Fruit fly (Drosophila melanogaster): ENCODE data around the gene CG9593.

CG9593 gene

DNA sequence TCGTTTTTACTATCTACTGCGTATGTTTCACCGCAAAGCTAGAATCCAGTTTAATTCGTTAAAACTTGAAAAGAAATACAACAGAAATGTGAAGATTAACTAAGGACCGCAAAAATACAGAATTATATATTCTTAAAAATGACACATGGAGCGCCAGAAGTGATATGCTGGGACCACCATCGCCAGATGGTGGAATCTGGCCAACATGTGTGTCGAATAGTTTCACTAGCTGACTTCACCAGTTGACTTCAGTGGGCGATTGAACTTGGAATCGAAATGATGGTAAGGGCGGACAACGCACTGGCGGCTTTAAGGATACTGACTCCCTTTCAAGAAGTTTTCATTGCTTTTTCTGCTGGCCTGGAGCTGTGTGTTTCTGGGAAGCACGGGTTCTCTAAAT is at the start of gene CG9593:
Gene CG9593 (plus strand): TSS at position 270 of the 400 bp plus-strand sequence.
- TF ChIP-seq Dfd (GFP tag; optimal IDR thresholded peaks at IDR 0.05) (no peak), psq (GFP tag; optimal IDR thresholded peaks at IDR 0.05) (no peak), lola (GFP tag; optimal IDR thresholded peaks at IDR 0.05) (no peak), Abd-B (GFP tag; optimal IDR thresholded peaks at IDR 0.05) (no peak), Rel (GFP tag; optimal IDR thresholded peaks at IDR 0.05) (no peak), Rel (tag; optimal IDR thresholded peaks at IDR 0.05) (no peak), Myc (optimal IDR thresholded peaks at IDR 0.05) (no peak), CrebA (GFP tag; optimal IDR thresholded peaks at IDR 0.05; ENCODE audit: borderline replicate concordance) (no peak), foxo (GFP tag; optimal IDR thresholded peaks at IDR 0.05) (no peak)

DNA sequence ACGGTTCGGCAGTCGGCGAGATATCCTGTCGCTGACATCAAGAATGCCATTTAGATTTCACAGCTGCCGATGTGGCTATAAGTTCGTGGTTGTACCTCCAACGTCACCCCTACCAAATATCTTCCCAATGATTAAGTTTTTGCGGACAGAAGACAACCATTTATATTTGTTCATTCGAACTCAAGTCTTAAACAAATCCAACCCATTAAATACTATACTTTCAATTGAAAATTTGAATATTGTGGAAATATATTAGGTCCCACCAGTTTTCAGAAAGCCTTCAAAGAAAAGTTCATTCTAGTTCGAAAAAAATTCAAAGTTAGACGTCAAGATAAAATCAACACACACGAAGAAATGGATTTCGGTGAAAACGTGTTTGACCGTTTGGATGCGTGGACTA is 39.3 kb upstream of the CG9593 start, which contains the start of gene CG12784:
Gene CG12784 (plus strand): TSS at position 301 of the 400 bp plus-strand sequence.
- TF ChIP-seq Hr83 (GFP tag; optimal IDR thresholded peaks at IDR 0.05; ENCODE audit: poor library complexity, severe bottlenecking) (no peak), foxo (GFP tag; optimal IDR thresholded peaks at IDR 0.05) (no peak), dsf (GFP tag; optimal IDR thresholded peaks at IDR 0.05; ENCODE audit: borderline replicate concordance) (no peak), brk (GFP tag; optimal IDR thresholded peaks at IDR 0.05) (no peak), usp (GFP tag; optimal IDR thresholded peaks at IDR 0.05) (no peak), Rel (GFP tag; optimal IDR thresholded peaks at IDR 0.05) (no peak), Rel (tag; optimal IDR thresholded peaks at IDR 0.05) (no peak), tai (GFP tag; optimal IDR thresholded peaks at IDR 0.05) (no peak), Hnf4 (GFP tag; optimal IDR thresholded peaks at IDR 0.05) (no peak), sv (GFP tag; optimal IDR thresholded peaks at IDR 0.05) (no peak), rgr (GFP tag; optimal IDR thresholded peaks at IDR 0.05) (no peak), Abd-B (GFP tag; optimal IDR thresholded peaks at IDR 0.05) (no peak), GATAd (GFP tag; optimal IDR thresholded peaks at IDR 0.05) (no peak), Sp1 (GFP tag; optimal IDR thresholded peaks at IDR 0.05) (no peak), dl (GFP tag; optimal IDR thresholded peaks at IDR 0.05; ENCODE audit: insufficient read depth in 1 of 2, partially characterized antibody in 2 of 2) (no peak), Vsx2 (GFP tag; optimal IDR thresholded peaks at IDR 0.05; ENCODE audit: partially characterized antibody) (no peak), OdsH (GFP tag; optimal IDR thresholded peaks at IDR 0.05) (no peak), psq (GFP tag; optimal IDR thresholded peaks at IDR 0.05) (no peak), Hr78 (GFP tag; optimal IDR thresholded peaks at IDR 0.05) (no peak), lola (GFP tag; optimal IDR thresholded peaks at IDR 0.05) (no peak)

DNA sequence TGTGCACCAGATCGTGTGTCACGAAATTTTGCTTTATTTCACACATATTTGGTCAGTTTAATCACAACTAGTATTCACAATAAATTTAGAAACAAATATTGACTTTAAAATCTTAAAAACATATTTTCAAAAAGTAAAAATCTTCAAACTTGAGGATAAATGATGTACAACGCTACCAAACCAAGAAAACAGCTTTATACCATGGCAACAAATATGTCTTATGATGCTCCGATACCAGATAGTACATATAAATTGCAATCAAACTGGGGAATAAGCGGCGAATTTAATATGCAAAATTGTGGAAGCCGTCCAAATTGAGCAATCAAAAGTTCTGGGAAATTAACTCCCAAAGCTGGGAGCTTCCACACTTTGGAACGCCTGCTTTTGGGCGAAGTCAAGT is 34.7 kb upstream of the CG9593 start, which contains the start of gene CG5623:
Gene CG5623 (minus strand): TSS at position 101 of the 400 bp plus-strand sequence.
- TF ChIP-seq sage (GFP tag; optimal IDR thresholded peaks at IDR 0.05) = no peak
- TF ChIP-seq ey (GFP tag; optimal IDR thresholded peaks at IDR 0.05) = no peak
- no peak for TF ChIP-seq br (GFP tag; optimal IDR thresholded peaks at IDR 0.05)
- TF ChIP-seq sv (GFP tag; optimal IDR thresholded peaks at IDR 0.05) = no peak
- TF ChIP-seq psq (GFP tag; optimal IDR thresholded peaks at IDR 0.05) = no peak
- no peak for TF ChIP-seq Vsx2 (GFP tag; optimal IDR thresholded peaks at IDR 0.05; ENCODE audit: partially characterized antibody)
- no peak for TF ChIP-seq OdsH (GFP tag; optimal IDR thresholded peaks at IDR 0.05)
- no peak for TF ChIP-seq woc (GFP tag; optimal IDR thresholded peaks at IDR 0.05)
- TF ChIP-seq Abd-B (GFP tag; optimal IDR thresholded peaks at IDR 0.05) = no peak
- no peak for TF ChIP-seq dmrt93B (GFP tag; optimal IDR thresholded peaks at IDR 0.05)
- TF ChIP-seq Rel (GFP tag; optimal IDR thresholded peaks at IDR 0.05) = no peak
- TF ChIP-seq Rel (tag; optimal IDR thresholded peaks at IDR 0.05) = no peak
- TF ChIP-seq N (GFP tag; optimal IDR thresholded peaks at IDR 0.05) = no peak
- TF ChIP-seq CrebA (GFP tag; optimal IDR thresholded peaks at IDR 0.05; ENCODE audit: borderline replicate concordance) = no peak
- TF ChIP-seq usp (GFP tag; optimal IDR thresholded peaks at IDR 0.05) = no peak
- TF ChIP-seq Myc (optimal IDR thresholded peaks at IDR 0.05) = no peak
- TF ChIP-seq pan (optimal IDR thresholded peaks at IDR 0.05) = no peak
- TF ChIP-seq GATAd (GFP tag; optimal IDR thresholded peaks at IDR 0.05) = no peak
- TF ChIP-seq Hr78 (GFP tag; optimal IDR thresholded peaks at IDR 0.05) = no peak
- TF ChIP-seq foxo (GFP tag; optimal IDR thresholded peaks at IDR 0.05) = no peak
- TF ChIP-seq Dif (GFP tag; optimal IDR thresholded peaks at IDR 0.05; ENCODE audit: partially characterized antibody) = no peak

DNA sequence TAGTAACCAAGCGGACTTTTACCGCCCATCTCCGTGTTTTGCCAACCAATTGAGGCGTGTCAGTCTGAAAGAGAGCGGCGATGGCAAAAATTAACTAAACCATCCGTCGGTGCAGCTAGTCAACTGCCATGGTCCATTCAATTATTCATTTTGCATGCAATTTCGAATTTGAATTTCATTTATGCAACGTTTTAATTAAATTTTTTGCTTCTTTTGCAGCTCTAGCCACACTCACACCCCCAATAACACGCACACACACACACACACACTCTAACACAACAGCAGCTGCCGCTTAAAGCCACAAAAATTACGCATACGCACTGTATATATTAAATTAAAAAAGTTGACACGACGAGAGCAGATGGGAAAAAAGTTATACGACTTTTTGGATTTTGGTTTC is 33.2 kb upstream of the CG9593 start:
- TF ChIP-seq Dfd (GFP tag; optimal IDR thresholded peaks at IDR 0.05) = peak; percentile 51
- TF ChIP-seq N (GFP tag; optimal IDR thresholded peaks at IDR 0.05) = no peak

DNA sequence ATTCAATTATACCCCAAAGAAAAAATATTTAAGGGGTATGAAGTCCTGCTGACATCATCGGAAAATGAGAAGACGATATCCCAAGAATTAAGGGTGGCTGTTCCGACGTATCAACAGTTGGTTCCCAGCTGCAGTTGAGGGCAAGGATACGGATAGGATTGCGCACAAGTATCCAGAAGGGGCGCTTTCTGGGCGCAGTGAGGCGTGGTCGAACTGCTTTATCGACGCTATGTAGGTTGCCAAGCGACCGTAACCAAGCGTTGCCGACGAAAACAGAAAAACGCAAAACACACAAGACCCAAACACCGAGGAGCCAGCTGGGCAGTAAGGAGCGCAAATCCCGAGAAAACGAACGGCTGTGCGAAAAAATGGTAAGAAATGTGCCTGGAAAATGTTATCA is 27.9 kb upstream of the CG9593 start, which contains the start of gene Ttc26:
Gene Ttc26 (plus strand): TSS at position 289 of the 400 bp plus-strand sequence.
- no peak for TF ChIP-seq fru (GFP tag; optimal IDR thresholded peaks at IDR 0.05)
- no peak for TF ChIP-seq CG32264 (GFP tag; optimal IDR thresholded peaks at IDR 0.05)
- TF ChIP-seq Dif (GFP tag; optimal IDR thresholded peaks at IDR 0.05; ENCODE audit: partially characterized antibody) = no peak
- no peak for TF ChIP-seq Sp1 (GFP tag; optimal IDR thresholded peaks at IDR 0.05)
- no peak for TF ChIP-seq Jra (GFP tag; optimal IDR thresholded peaks at IDR 0.05)
- TF ChIP-seq ey (GFP tag; optimal IDR thresholded peaks at IDR 0.05) = no peak
- no peak for TF ChIP-seq br (GFP tag; optimal IDR thresholded peaks at IDR 0.05)
- TF ChIP-seq CrebA (GFP tag; optimal IDR thresholded peaks at IDR 0.05; ENCODE audit: borderline replicate concordance) = no peak
- no peak for TF ChIP-seq Hnf4 (GFP tag; optimal IDR thresholded peaks at IDR 0.05)
- no peak for TF ChIP-seq brk (GFP tag; optimal IDR thresholded peaks at IDR 0.05)
- no peak for TF ChIP-seq usp (GFP tag; optimal IDR thresholded peaks at IDR 0.05)
- no peak for TF ChIP-seq dmrt93B (GFP tag; optimal IDR thresholded peaks at IDR 0.05)
- TF ChIP-seq h (GFP tag; optimal IDR thresholded peaks at IDR 0.05) = no peak
- TF ChIP-seq pan (optimal IDR thresholded peaks at IDR 0.05) = no peak
- no peak for TF ChIP-seq N (GFP tag; optimal IDR thresholded peaks at IDR 0.05)
- no peak for TF ChIP-seq jim (GFP tag; optimal IDR thresholded peaks at IDR 0.05)
- no peak for TF ChIP-seq Myc (optimal IDR thresholded peaks at IDR 0.05)
- TF ChIP-seq GATAd (GFP tag; optimal IDR thresholded peaks at IDR 0.05) = no peak
- no peak for TF ChIP-seq sv (GFP tag; optimal IDR thresholded peaks at IDR 0.05)
- no peak for TF ChIP-seq dsf (GFP tag; optimal IDR thresholded peaks at IDR 0.05; ENCODE audit: borderline replicate concordance)

Data from whole organism, wandering third instar larva.